Worm (Caenorhabditis elegans): Measurements from ENCODE around the gene T04C10.3.

The T04C10.3 gene

ce11 chrX:14812061-14812460, at the start of gene T04C10.3:
T04C10.3 (plus strand) TSS chrX:14812361.
- TF ChIP-seq mbf-1 (tag; optimal IDR thresholded peaks at IDR 0.05) (no peak), lin-39 (tag; optimal IDR thresholded peaks at IDR 0.05) (no peak), lin-13 (GFP tag; optimal IDR thresholded peaks at IDR 0.05) (no peak), sma-9 (GFP tag; optimal IDR thresholded peaks at IDR 0.05) (no peak), sma-9 (tag; optimal IDR thresholded peaks at IDR 0.05) (no peak), R02D3.7 (tag; optimal IDR thresholded peaks at IDR 0.05) (no peak), snpc-4 (tag; optimal IDR thresholded peaks at IDR 0.05) (no peak), nhr-23 (tag; optimal IDR thresholded peaks at IDR 0.05) (no peak), nhr-25 (tag; optimal IDR thresholded peaks at IDR 0.05) (no peak), crh-2 (tag; optimal IDR thresholded peaks at IDR 0.05) (no peak), ZK546.5 (tag; optimal IDR thresholded peaks at IDR 0.05) (no peak), alr-1 (tag; optimal IDR thresholded peaks at IDR 0.05) (no peak), ceh-16 (tag; optimal IDR thresholded peaks at IDR 0.05) (no peak)

- no peak for TF ChIP-seq ceh-16 (tag; optimal IDR thresholded peaks at IDR 0.05)
- no peak for TF ChIP-seq nhr-237 (tag; optimal IDR thresholded peaks at IDR 0.05)
- TF ChIP-seq lin-39 (tag; optimal IDR thresholded peaks at IDR 0.05): no peak
- no peak for TF ChIP-seq nhr-129 (tag; optimal IDR thresholded peaks at IDR 0.05)
Observed at ce11 chrX:14767813-14768212, 44.3 kb upstream of the T04C10.3 start.

- TF ChIP-seq R02D3.7 (tag; optimal IDR thresholded peaks at IDR 0.05): no peak
- no peak for TF ChIP-seq nhr-25 (tag; optimal IDR thresholded peaks at IDR 0.05)
- TF ChIP-seq sma-9 (GFP tag; optimal IDR thresholded peaks at IDR 0.05): peak; percentile 34
- no peak for TF ChIP-seq sma-9 (tag; optimal IDR thresholded peaks at IDR 0.05)
- TF ChIP-seq fos-1 (tag; optimal IDR thresholded peaks at IDR 0.05): peak; percentile 58
Observed at ce11 chrX:14768989-14769388, 43.2 kb upstream of the T04C10.3 start.

- TF ChIP-seq sma-9 (GFP tag; optimal IDR thresholded peaks at IDR 0.05) (peak; percentile 43), sma-9 (tag; optimal IDR thresholded peaks at IDR 0.05) (no peak), egl-27 (tag; optimal IDR thresholded peaks at IDR 0.05) (no peak), lin-13 (GFP tag; optimal IDR thresholded peaks at IDR 0.05) (no peak), F13H6.1 (tag; optimal IDR thresholded peaks at IDR 0.05) (no peak), mdl-1 (tag; optimal IDR thresholded peaks at IDR 0.05) (no peak), fos-1 (tag; optimal IDR thresholded peaks at IDR 0.05) (peak; percentile 54), gmeb-1 (tag; optimal IDR thresholded peaks at IDR 0.05) (no peak), crh-2 (tag; optimal IDR thresholded peaks at IDR 0.05) (no peak)
Observed at ce11 chrX:14770336-14770735, 41.8 kb upstream of the T04C10.3 start.

- TF ChIP-seq F13H6.1 (tag; optimal IDR thresholded peaks at IDR 0.05) (no peak), fos-1 (tag; optimal IDR thresholded peaks at IDR 0.05) (peak; percentile 38), nhr-25 (tag; optimal IDR thresholded peaks at IDR 0.05) (no peak), elt-3 (tag; optimal IDR thresholded peaks at IDR 0.05) (no peak), snpc-4 (tag; optimal IDR thresholded peaks at IDR 0.05) (no peak)
Observed at ce11 chrX:14771682-14772081, 40.5 kb upstream of the T04C10.3 start, which contains the start of gene Y16B4A.2. Y16B4A.2 (minus strand) TSS chrX:14771851.

- TF ChIP-seq ceh-16 (tag; optimal IDR thresholded peaks at IDR 0.05): no peak
Observed at ce11 chrX:14773238-14773637, 38.9 kb upstream of the T04C10.3 start, which contains the start of gene unc-3. unc-3 (plus strand) TSS chrX:14773538.

- TF ChIP-seq mbf-1 (tag; optimal IDR thresholded peaks at IDR 0.05) (no peak), fos-1 (tag; optimal IDR thresholded peaks at IDR 0.05) (no peak), elt-1 (tag; optimal IDR thresholded peaks at IDR 0.05) (no peak), elt-3 (tag; optimal IDR thresholded peaks at IDR 0.05) (no peak)
Observed at ce11 chrX:14775222-14775621, 36.9 kb upstream of the T04C10.3 start.

- no peak for TF ChIP-seq nhr-21 (tag; optimal IDR thresholded peaks at IDR 0.05)
- TF ChIP-seq lsy-2 (tag; optimal IDR thresholded peaks at IDR 0.05): peak in 1 of 2 experiments; percentile 41
Observed at ce11 chrX:14776312-14776711, 35.8 kb upstream of the T04C10.3 start.

ce11 chrX:14778112-14778511, 34.0 kb upstream of the T04C10.3 start:
- TF ChIP-seq egl-27 (tag; optimal IDR thresholded peaks at IDR 0.05): no peak
- no peak for TF ChIP-seq gmeb-1 (tag; optimal IDR thresholded peaks at IDR 0.05)
- no peak for TF ChIP-seq F13H6.1 (tag; optimal IDR thresholded peaks at IDR 0.05)
- no peak for TF ChIP-seq lin-13 (GFP tag; optimal IDR thresholded peaks at IDR 0.05)
- TF ChIP-seq unc-55 (GFP tag; optimal IDR thresholded peaks at IDR 0.05): no peak
- TF ChIP-seq ama-1 (optimal IDR thresholded peaks at IDR 0.05): no peak

Measured in whole organism, L2 larva.